Fruit fly (Drosophila melanogaster): ENCODE measurements around the gene TwdlZ.

TwdlZ gene

DNA sequence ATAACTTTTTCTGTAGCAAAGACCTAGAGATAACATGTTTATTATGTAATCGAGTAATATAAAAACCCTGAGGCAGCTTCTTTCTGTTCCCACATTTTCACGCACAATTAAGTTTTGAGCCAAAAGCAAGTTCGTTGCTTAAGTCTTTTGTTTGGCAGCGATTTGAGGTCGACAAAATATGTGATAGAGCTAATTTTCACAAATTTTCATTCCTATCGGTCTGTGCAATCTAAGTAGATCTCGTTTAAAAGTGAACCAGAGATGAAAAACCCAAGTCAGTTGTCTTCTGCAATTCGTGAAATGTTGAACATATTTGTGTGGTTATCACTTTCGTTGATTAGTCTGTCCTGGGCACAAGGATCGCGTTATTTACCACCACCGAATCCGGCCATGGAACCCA lies at the start of gene TwdlZ:
Gene TwdlZ, plus strand, starts transcription at position 301 of the 400 bp plus-strand sequence.
- no peak for TF ChIP-seq noc (tag; optimal IDR thresholded peaks at IDR 0.05)

DNA sequence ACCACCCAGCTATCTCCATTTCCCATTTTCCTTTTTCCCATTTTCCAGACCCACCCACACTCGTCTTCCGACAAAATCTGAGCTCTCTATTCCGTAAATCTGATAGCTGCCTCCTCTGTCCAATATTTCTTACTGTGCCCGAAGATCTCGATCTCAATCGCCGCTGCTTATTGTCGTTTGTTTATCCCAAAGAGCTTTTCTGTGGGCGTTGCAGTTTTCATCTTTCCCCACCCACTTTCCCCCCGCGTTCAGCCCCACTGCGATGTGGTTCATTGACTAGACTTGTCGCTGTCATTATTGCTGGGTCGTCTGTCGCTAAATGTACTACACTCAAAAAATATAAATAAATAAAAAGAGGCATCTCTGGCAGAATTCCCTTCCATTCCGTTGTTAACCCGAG lies 48.6 kb upstream of the TwdlZ start:
- TF ChIP-seq noc (tag; optimal IDR thresholded peaks at IDR 0.05), result no peak

DNA sequence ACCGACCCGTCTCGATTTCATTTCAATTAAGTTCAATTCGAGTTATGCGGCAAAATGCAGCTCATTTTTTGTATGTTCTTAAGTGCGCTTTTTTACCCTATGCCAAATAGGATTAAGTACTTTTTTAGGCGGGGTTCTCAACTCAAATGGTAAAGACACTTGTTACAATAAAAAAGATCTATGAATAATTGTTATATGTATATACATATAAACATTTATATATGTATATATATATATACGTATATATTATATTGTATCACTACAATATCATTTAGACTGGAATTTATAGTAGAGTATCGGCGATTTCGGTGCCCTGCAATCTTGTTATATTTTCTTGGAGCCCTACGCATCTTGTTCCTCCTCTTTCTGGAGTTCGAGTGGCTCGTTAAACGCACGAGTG lies 48.0 kb upstream of the TwdlZ start:
- no peak for TF ChIP-seq noc (tag; optimal IDR thresholded peaks at IDR 0.05)

DNA sequence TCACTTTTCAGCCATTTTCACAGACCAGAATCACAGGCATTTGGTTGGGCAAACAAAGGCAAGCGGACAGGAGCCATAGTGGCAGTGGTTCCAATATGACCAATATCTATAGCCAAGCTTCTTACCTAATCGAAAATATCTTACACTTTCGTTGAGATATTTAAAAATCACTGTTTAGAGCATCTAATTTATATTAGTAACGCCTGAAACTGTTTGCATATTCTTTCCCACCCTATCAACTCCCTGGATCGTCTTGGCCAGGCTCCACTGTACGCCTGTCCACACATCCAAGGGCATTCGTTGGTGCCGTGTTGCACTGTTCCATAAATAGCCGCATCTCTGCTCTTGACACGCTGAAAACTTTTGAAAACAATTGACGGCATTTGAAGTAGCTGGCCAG lies 47.5 kb upstream of the TwdlZ start:
- no peak for TF ChIP-seq noc (tag; optimal IDR thresholded peaks at IDR 0.05)

DNA sequence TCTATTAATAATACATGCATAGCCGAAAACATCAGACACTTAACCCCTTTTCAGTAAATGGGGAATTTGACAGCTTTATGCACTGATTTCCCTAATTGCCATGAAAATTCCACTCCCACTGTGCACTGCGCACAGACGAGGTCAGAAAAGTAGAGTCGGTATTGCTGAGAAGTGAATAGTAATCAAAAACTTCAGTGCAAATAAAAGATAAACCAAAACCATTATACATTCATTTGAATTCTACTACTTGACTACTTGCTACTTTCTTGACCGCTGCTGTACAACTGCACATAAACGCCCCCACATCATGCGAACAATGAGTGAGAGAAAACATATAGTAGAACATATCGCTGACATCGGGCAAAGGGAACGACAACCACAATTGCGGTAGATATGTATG lies 46.5 kb upstream of the TwdlZ start:
- TF ChIP-seq noc (tag; optimal IDR thresholded peaks at IDR 0.05), result no peak

DNA sequence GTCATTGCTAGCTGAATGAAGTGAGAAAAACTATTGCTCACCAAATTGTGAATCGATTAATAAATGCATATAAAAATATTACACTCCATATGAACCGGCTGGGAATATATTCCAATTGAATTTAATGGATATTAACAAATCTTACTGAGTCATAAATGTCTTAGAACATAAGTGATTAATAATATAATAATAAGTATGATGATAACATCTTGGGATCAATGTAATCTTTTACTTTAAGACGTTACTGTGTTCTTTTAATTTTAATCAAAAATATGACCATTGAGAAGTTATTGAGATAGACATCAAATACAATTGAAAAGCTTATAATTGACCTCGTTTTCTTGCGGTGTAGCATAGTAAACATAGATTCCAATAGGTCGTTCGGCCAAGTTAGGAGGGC lies 45.7 kb upstream of the TwdlZ start:
- TF ChIP-seq noc (tag; optimal IDR thresholded peaks at IDR 0.05), result peak; percentile 70

DNA sequence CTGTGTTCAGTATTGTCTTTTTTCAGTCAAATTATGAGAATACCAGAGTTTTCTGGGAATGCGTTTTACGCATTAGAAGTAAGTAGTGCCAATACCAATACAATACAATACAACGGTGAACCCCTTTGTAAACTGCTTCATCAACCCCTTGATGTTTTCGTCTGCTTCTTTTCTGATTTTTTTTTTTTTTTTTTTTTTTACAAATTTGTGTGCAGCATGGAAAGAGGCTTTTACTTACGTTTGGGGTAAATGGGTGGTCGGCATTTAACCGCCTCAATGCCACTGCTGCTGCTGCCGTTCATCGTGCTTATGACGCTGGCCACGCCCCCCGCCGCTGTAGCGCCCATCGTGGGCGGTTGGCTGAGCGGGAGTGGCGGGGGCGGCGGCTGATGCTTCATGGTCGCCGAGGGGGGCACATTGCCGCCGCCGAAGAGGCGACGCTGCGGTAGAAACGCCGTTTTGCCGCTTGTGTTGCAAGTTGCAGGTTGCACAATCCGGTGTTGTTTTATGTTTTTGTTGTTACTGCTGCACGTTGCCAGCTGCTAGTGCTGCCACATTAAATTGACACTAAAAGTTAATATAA lies 44.1 kb upstream of the TwdlZ start:
- no peak for TF ChIP-seq noc (tag; optimal IDR thresholded peaks at IDR 0.05)

DNA sequence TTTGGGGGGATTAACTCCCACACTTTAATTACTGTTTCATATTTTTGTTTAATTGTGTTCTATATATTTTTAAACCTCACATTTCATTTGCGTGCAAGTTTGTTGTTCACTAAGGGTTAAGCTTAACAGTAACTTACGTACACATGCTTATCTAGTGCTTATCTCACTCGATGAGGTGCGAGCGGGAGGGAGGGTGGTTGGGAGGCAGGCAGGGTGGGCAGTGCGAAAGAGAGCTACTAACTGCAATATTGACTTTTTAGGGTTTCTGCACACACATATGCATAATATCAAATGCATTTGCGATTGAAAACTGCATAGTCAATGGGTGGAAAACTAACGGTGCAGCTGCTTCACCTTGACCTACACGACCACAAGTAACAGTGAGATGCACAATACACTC lies 43.5 kb upstream of the TwdlZ start:
- no peak for TF ChIP-seq noc (tag; optimal IDR thresholded peaks at IDR 0.05)

DNA sequence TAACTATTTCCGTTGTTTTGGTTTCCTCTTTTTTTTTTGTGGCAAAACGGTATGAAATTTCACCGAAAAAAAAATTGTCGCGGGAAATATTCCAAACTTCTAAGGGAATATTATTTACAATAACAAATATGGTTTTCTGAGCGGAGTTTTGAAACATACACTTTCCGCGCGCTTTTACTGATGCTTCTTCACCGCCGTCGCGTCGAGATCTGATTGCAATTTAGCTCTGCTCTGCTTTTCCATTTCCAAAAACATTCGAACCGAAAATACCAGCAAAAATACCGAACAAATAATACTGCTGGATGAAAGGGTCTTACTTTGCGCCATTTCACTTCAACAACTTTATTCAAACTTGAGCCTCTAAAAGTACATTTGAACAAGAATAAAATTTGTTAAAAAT lies 43.0 kb upstream of the TwdlZ start, which contains the start of gene Septin4:
Gene Septin4, minus strand, starts transcription at position 215 of the 400 bp plus-strand sequence.
- no peak for TF ChIP-seq noc (tag; optimal IDR thresholded peaks at IDR 0.05)

DNA sequence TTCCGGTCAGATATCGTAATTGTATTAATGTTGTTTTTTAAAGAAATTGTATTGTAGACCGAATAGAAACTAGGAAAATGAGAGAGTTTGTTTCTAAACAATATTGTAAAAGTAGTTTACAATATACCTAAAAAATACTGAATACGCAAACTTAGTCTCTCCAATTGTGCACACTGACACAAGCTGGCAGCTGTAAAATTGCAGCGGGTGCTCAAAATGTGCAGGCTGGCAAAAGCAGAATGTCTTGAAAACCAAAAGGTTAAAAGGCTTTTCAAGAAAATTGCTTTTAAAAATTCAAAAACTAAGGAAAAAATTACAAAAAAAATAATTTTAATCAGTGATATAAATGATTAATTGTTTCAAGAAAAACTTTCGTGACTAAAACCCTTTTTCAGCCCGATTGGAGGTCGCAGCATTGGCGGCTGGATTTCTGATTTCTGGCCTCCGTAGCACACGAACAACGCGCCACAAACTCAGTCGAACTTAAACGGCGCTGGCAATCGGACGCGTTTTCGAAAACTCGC lies 42.3 kb upstream of the TwdlZ start, which contains the start of gene CG4678:
Gene CG4678, plus strand, starts transcription at position 474 of the 524 bp plus-strand sequence.
- no peak for TF ChIP-seq noc (tag; optimal IDR thresholded peaks at IDR 0.05)

DNA sequence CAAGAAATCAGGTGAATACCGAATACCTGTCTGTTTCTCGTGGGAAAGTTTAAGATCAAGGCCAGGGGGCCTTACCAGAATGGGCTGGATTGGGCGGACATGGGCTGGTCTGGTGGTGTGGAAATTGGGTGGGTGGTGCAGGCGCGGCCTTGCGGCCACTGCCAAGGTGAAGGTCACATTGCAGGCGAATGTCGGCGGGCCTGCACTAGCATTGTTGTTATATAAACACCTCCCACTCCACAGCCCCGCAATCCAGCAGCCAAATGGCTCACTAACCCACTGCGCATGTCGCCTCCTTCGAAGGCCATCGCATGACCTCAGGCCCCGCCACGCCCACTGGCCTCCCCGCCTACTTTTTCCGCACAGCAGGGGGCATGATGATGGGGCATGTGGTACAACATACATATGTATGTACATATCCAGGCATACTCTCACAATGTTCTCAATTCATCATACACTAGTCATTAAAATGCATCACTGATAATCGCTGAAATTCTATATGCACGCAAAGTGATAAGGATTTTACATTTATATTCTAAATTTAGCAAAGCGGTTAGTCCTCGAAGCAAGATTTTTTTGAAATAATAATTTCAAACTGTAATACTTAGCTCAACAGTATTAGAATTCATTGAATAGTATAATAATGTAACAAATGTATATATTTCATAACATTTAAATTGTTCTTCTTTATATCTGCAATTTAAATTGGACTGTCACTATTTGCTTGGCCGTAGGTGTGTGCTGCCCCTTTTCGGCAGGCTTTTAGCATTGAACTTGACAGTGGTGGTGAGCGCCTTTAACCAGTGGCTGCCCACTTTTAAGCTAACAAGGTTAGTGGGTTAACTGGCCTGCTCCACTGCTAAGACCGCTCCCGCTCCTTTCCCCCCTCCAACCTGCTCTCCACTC lies 41.1 kb upstream of the TwdlZ start:
- no peak for TF ChIP-seq noc (tag; optimal IDR thresholded peaks at IDR 0.05)

DNA sequence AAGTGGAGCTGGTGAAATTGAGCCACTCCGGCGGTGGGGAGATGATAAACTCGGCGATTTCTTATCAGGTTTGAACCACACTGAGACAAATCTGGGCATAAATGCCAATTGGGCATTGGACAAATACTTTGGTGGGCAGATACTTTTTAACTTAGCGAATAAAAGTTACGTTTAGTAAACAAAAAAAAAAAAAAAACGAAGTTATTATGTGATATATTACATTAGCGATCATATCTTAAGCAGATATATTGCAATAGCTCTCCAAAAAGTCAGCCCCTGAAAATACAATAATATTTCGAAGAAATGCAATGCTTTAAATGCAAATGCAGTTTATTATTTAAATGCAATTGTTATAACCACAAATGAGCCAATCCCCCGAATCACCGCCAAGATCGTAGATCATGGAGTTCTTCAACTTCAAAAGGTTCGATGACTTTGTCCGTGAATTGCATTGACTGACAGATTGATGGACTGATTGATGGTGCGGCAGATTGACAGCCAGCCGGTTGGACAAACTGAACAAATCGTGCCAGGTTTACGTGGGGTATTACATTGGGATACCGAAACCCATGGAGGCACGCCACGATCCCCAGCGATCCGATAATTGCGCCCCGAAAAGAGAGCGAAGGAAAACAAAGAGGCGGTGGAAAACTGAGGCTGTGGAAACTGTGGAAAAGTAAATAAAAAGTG lies 40.0 kb upstream of the TwdlZ start:
- TF ChIP-seq noc (tag; optimal IDR thresholded peaks at IDR 0.05), result no peak

DNA sequence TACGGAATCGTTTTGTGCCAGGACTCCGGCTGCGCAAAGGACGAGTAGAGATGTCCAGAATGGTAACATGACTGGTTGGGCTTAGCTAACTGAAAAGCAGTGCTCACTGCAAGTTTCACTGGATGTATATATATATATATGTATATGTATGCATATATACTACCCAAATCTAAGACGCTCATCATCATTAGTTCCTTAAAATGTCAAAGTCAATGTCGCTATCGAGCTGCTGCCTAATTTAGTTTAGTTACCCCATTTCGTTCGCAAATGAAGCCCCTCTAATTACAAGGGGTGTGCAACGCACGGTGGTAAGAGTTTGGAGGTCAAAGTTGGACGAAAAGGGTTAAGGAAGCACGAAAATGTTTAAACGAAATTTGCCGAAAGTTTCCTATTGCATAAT lies 37.9 kb upstream of the TwdlZ start, which contains the start of gene CG9676:
Gene CG9676, minus strand, starts transcription at position 101 of the 400 bp plus-strand sequence.
- no peak for TF ChIP-seq noc (tag; optimal IDR thresholded peaks at IDR 0.05)

DNA sequence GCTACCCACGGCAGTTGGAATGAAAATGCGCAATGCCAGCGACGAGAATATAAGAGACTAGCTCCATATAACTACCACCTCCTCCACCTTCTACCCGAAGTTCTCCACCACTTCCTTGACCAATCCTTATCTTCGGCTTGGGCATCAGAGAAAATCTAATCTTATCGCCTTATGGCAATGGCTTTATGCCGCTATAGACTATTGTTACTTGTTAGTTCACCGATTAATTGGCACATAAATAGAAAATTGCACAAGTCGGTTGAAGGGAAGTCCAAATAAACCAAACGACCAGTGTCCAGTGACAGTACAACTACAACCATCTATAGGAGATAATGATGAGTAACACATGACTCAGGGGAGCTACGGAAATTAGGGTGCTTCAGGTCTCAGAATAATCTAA lies 36.0 kb upstream of the TwdlZ start, which contains the start of gene sphe:
Gene sphe, minus strand, starts transcription at position 32 of the 400 bp plus-strand sequence.
- TF ChIP-seq noc (tag; optimal IDR thresholded peaks at IDR 0.05), result peak; percentile 8

DNA sequence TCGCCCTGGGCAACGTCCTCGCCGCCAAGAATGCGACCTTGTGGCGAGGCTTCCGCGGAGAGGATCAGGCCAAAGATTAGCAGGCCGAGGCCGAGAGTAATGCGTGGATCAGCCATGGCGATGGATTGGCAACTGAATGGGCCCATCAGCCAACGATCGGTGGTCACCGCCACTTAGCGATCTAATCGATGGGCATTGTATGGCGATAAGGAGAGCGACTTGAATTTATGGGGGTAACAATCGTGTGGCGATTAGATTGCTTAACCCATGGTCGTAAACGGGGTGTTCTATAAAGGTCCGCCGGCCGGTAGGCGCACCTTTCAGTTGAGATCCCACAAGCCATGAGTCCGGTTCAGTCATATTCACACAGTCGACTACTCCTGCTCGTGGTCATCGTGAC lies 34.2 kb upstream of the TwdlZ start, which contains the start of the genes CG9673 and CG4653:
Gene CG9673, minus strand, starts transcription at position 138 of the 400 bp plus-strand sequence.
Gene CG4653, plus strand, starts transcription at position 335 of the 400 bp plus-strand sequence.
- TF ChIP-seq noc (tag; optimal IDR thresholded peaks at IDR 0.05), result peak; percentile 7

DNA sequence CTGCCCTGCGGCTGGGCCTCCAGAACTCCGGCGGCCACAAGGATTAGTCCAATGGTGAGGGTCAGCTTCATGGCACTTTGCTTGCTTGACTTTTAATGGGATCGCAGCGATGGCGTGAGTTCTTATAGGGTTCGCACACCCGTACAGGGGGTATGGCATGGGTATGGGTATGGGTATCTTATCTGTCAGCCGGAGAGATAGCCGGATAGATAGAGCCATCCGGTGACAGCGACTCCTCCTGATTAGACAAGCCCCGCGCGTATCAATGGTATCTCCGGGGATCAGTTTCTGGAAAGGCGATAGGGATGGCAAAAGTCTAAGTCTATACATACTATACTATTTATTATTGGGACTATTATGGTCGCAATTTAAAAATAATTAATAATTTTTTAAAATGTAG lies 31.2 kb upstream of the TwdlZ start, which contains the start of gene CG9672:
Gene CG9672, minus strand, starts transcription at position 101 of the 400 bp plus-strand sequence.
- TF ChIP-seq noc (tag; optimal IDR thresholded peaks at IDR 0.05), result no peak

Measured in whole organism, larva.